Fruit fly (Drosophila melanogaster): ENCODE results near the gene CG33509.
A peak's percentile ranks its signal among the peaks of the same experiment; 100 is the strongest.

Gene CG33509

dm6 chr2L:21052783-21053463, 33.4 kb downstream of the CG33509 start, which contains the start of gene Itgbn (continued):
- TF ChIP-seq kay (GFP tag; optimal IDR thresholded peaks at IDR 0.05) (no peak), trh (GFP tag; optimal IDR thresholded peaks at IDR 0.05) (no peak), ems (GFP tag; optimal IDR thresholded peaks at IDR 0.05) (no peak), sqz (GFP tag; optimal IDR thresholded peaks at IDR 0.05) (peak; percentile 29), CG4820 (GFP tag; optimal IDR thresholded peaks at IDR 0.05) (no peak), TFAM (GFP tag; optimal IDR thresholded peaks at IDR 0.05) (no peak), Med (GFP tag) (peak; percentile 65), CG1832 (GFP tag; optimal IDR thresholded peaks at IDR 0.05) (peak; percentile 44), CG10959 (GFP tag; IDR thresholded peaks at IDR 0.05) (no peak), Lpt (GFP tag; optimal IDR thresholded peaks at IDR 0.05) (no peak), CG13624 (GFP tag; optimal IDR thresholded peaks at IDR 0.05) (no peak), CG4328 (GFP tag; optimal IDR thresholded peaks at IDR 0.05) (no peak), CG7928 (GFP tag; optimal IDR thresholded peaks at IDR 0.05) (no peak), YL-1 (GFP tag; optimal IDR thresholded peaks at IDR 0.05) (no peak), ac (GFP tag; optimal IDR thresholded peaks at IDR 0.05) (peak; percentile 4), CG1792 (GFP tag; optimal IDR thresholded peaks at IDR 0.05) (no peak), dimm (GFP tag; IDR thresholded peaks at IDR 0.05) (no peak), CG18599 (GFP tag; optimal IDR thresholded peaks at IDR 0.05) (no peak), CG2875 (GFP tag; optimal IDR thresholded peaks at IDR 0.05) (no peak), Jarid2 (GFP tag; optimal IDR thresholded peaks at IDR 0.05) (peak; percentile 53), salm (tag; optimal IDR thresholded peaks at IDR 0.05) (no peak), gem (tag; optimal IDR thresholded peaks at IDR 0.05) (no peak), CG6272 (GFP tag; IDR thresholded peaks at IDR 0.05) (no peak), CG17802 (tag; optimal IDR thresholded peaks at IDR 0.05) (no peak), cwo (GFP tag; optimal IDR thresholded peaks at IDR 0.05) (peak; percentile 45), Side (GFP tag; optimal IDR thresholded peaks at IDR 0.05) (no peak), Trl (optimal IDR thresholded peaks at IDR 0.05) (peak in 1 of 2 experiments; percentile 20), Trl (GFP tag; optimal IDR thresholded peaks at IDR 0.05) (no peak), grn (GFP tag; optimal IDR thresholded peaks at IDR 0.05) (peak; percentile 71), exex (tag; optimal IDR thresholded peaks at IDR 0.05) (peak; percentile 61), CG10321 (GFP tag; IDR thresholded peaks at IDR 0.05) (0 out of 2 replicates have a peak, but pooled peaks have one; percentile 35), CG17385 (GFP tag; optimal IDR thresholded peaks at IDR 0.05) (no peak), Dref (GFP tag; IDR thresholded peaks at IDR 0.05) (no peak), stc (GFP tag; IDR thresholded peaks at IDR 0.05) (no peak), CG17359 (tag; optimal IDR thresholded peaks at IDR 0.05) (peak; percentile 8), onecut (GFP tag; IDR thresholded peaks at IDR 0.05) (no peak), zen (tag; optimal IDR thresholded peaks at IDR 0.05) (peak; percentile 3), CG10979 (tag; optimal IDR thresholded peaks at IDR 0.05) (no peak), Lim3 (GFP tag; IDR thresholded peaks at IDR 0.05) (no peak), CG32767 (GFP tag; IDR thresholded peaks at IDR 0.05) (no peak), CG12155 (GFP tag; optimal IDR thresholded peaks at IDR 0.05) (no peak), CG3726 (GFP tag; IDR thresholded peaks at IDR 0.05) (no peak), gro (GFP tag; optimal IDR thresholded peaks at IDR 0.05) (peak; percentile 20), bab2 (GFP tag; optimal IDR thresholded peaks at IDR 0.05) (no peak), E2f2 (GFP tag; IDR thresholded peaks at IDR 0.05) (no peak), BtbVII (GFP tag; optimal IDR thresholded peaks at IDR 0.05) (no peak), CG9727 (GFP tag; optimal IDR thresholded peaks at IDR 0.05) (no peak), pum (GFP tag; optimal IDR thresholded peaks at IDR 0.05) (no peak), CkIIα-i1 (GFP tag; IDR thresholded peaks at IDR 0.05) (no peak), Mes4 (GFP tag; optimal IDR thresholded peaks at IDR 0.05) (no peak), so (GFP tag; IDR thresholded peaks at IDR 0.05) (no peak), CG11247 (GFP tag; IDR thresholded peaks at IDR 0.05) (no peak)
